Worm (Caenorhabditis elegans) whole organism, L2 larva: ENCODE results near the gene srw-67.

Experiments
- R02D3.7 ChIP-seq: fragments of 150-350 bp; optimal IDR thresholded peaks from 2 replicates; lab custom pipeline; 2014; ENCODE audit warnings: missing biosample characterization, missing genetic modification characterization
- Y55F3AM.14 ChIP-seq: fragments of 200-800 bp; sonication (Bioruptor generic); optimal IDR thresholded peaks from 2 replicates; lab custom pipeline; 2018; ENCODE audit warnings: mild to moderate bottlenecking, missing genetic modification characterization, missing compliant biosample characterization
- ZK546.5 ChIP-seq: sonication (generic microtip); optimal IDR thresholded peaks from 2 replicates; lab custom pipeline; 2017; ENCODE audit warnings: missing biosample characterization, missing genetic modification characterization
- alr-1 ChIP-seq: fragments of 150-350 bp; optimal IDR thresholded peaks from 2 replicates; lab custom pipeline; 2014; ENCODE audit warnings: missing biosample characterization, missing genetic modification characterization
- aly-2 ChIP-seq: fragments of 150-350 bp; optimal IDR thresholded peaks from 2 replicates; lab custom pipeline; 2014; ENCODE audit warnings: missing biosample characterization, missing genetic modification characterization
- ama-1 ChIP-seq: fragments of 150-350 bp; optimal IDR thresholded peaks from 2 replicates; lab custom pipeline; 2018; ENCODE audit warnings: inconsistent platforms
- blmp-1 ChIP-seq: sonication (generic microtip); optimal IDR thresholded peaks from 2 replicates; lab custom pipeline; 2017; ENCODE audit warnings: missing genetic modification characterization, mild to moderate bottlenecking, missing compliant biosample characterization, antibody characterized with exemption, moderate library complexity; ENCODE audit not compliant: insufficient read depth
- ceh-16 ChIP-seq: fragments of 150-350 bp; optimal IDR thresholded peaks from 2 replicates; lab custom pipeline; 2014; ENCODE audit warnings: missing biosample characterization, missing genetic modification characterization
- crh-2 ChIP-seq: sonication (generic microtip); optimal IDR thresholded peaks from 2 replicates; lab custom pipeline; 2017; ENCODE audit warnings: missing biosample characterization, missing genetic modification characterization
- dmd-4 ChIP-seq: sonication (generic microtip); optimal IDR thresholded peaks from 2 replicates; lab custom pipeline; 2017; ENCODE audit warnings: missing biosample characterization, missing genetic modification characterization
- elt-1 ChIP-seq: fragments of 150-350 bp; optimal IDR thresholded peaks from 2 replicates; lab custom pipeline; 2014; ENCODE audit warnings: missing biosample characterization, missing genetic modification characterization
- elt-3 ChIP-seq: sonication (generic microtip); optimal IDR thresholded peaks from 2 replicates; lab custom pipeline; 2017; ENCODE audit warnings: missing biosample characterization, missing genetic modification characterization
- fos-1 ChIP-seq: fragments of 150-350 bp; optimal IDR thresholded peaks from 2 replicates; lab custom pipeline; 2014; ENCODE audit warnings: missing biosample characterization, missing genetic modification characterization
- gmeb-1 ChIP-seq: fragments of 150-350 bp; optimal IDR thresholded peaks from 2 replicates; lab custom pipeline; 2014; ENCODE audit warnings: missing biosample characterization, missing genetic modification characterization
- lin-11 ChIP-seq: fragments of 150-350 bp; sonication (generic microtip); optimal IDR thresholded peaks from 2 replicates; lab custom pipeline; 2014; ENCODE audit warnings: missing biosample characterization, missing genetic modification characterization, inconsistent platforms, mixed read lengths
- lin-13 ChIP-seq: fragments of 150-350 bp; optimal IDR thresholded peaks from 2 replicates; lab custom pipeline; 2014; ENCODE audit warnings: missing biosample characterization, missing genetic modification reagents, missing genetic modification characterization
- lin-39 ChIP-seq: fragments of 150-350 bp; optimal IDR thresholded peaks from 2 replicates; lab custom pipeline; 2014; ENCODE audit warnings: missing biosample characterization, missing genetic modification reagents, missing genetic modification characterization
- lsy-2 ChIP-seq, 2 experiments: fragments of 150-350 bp in 1 of 2; sonication (generic microtip) in 1 of 2; optimal IDR thresholded peaks; 2 replicates each; lab custom pipeline; 2014 to 2017; ENCODE audit warnings: missing biosample characterization in 2 of 2, missing genetic modification characterization in 2 of 2
- mab-5 ChIP-seq: fragments of 150-350 bp; optimal IDR thresholded peaks from 2 replicates; lab custom pipeline; 2014; ENCODE audit warnings: missing biosample characterization, missing genetic modification characterization
- mdl-1 ChIP-seq, 2 experiments: fragments of 150-350 bp in 1 of 2; sonication (generic microtip) in 1 of 2; optimal IDR thresholded peaks; 2 replicates each; lab custom pipeline; 2017; ENCODE audit warnings: missing biosample characterization in 2 of 2, missing genetic modification characterization in 2 of 2
- nhr-10 ChIP-seq: sonication (generic microtip); optimal IDR thresholded peaks from 2 replicates; lab custom pipeline; 2017; ENCODE audit warnings: missing biosample characterization, missing genetic modification characterization
- nhr-12 ChIP-seq: fragments of 150-350 bp; optimal IDR thresholded peaks from 2 replicates; lab custom pipeline; 2014; ENCODE audit warnings: missing biosample characterization, missing genetic modification characterization
- nhr-129 ChIP-seq: fragments of 150-350 bp; optimal IDR thresholded peaks from 2 replicates; lab custom pipeline; 2014; ENCODE audit warnings: missing biosample characterization, missing genetic modification characterization
- nhr-23 ChIP-seq: fragments of 150-350 bp; optimal IDR thresholded peaks from 2 replicates; lab custom pipeline; 2014; ENCODE audit warnings: missing biosample characterization, missing genetic modification reagents, missing genetic modification characterization
- nhr-237 ChIP-seq: fragments of 150-350 bp; optimal IDR thresholded peaks from 2 replicates; lab custom pipeline; 2014; ENCODE audit warnings: missing biosample characterization, missing genetic modification characterization
- nhr-25 ChIP-seq: fragments of 150-350 bp; sonication (generic microtip); optimal IDR thresholded peaks from 3 replicates; lab custom pipeline; 2014; ENCODE audit warnings: missing biosample characterization, missing genetic modification characterization
- nhr-6 ChIP-seq: fragments of 150-350 bp; optimal IDR thresholded peaks from 2 replicates; lab custom pipeline; 2014; ENCODE audit warnings: missing biosample characterization, missing genetic modification characterization
- nhr-77 ChIP-seq: fragments of 150-350 bp; optimal IDR thresholded peaks from 2 replicates; lab custom pipeline; 2014; ENCODE audit warnings: missing biosample characterization, missing genetic modification characterization
- peb-1 ChIP-seq: fragments of 150-350 bp; optimal IDR thresholded peaks from 2 replicates; lab custom pipeline; 2014; ENCODE audit warnings: missing biosample characterization, missing genetic modification characterization
- sem-4 ChIP-seq: fragments of 150-350 bp; optimal IDR thresholded peaks from 2 replicates; lab custom pipeline; 2014; ENCODE audit warnings: missing biosample characterization, missing genetic modification reagents, missing genetic modification characterization
- skn-1 ChIP-seq: sonication (generic microtip); optimal IDR thresholded peaks from 2 replicates; lab custom pipeline; 2017; ENCODE audit warnings: missing biosample characterization, missing genetic modification characterization
- sma-3 ChIP-seq: sonication (generic microtip); optimal IDR thresholded peaks from 2 replicates; lab custom pipeline; 2016; ENCODE audit warnings: missing genetic modification reagents, missing genetic modification characterization, missing compliant biosample characterization
- sma-9 ChIP-seq, 2 experiments: fragments of 150-350 bp in 1 of 2; sonication (generic microtip) in 1 of 2; optimal IDR thresholded peaks; 2 replicates each; lab custom pipeline; 2014 to 2016; ENCODE audit warnings: missing genetic modification characterization in 2 of 2, mild to moderate bottlenecking in 1 of 2, missing biosample characterization in 1 of 2, missing compliant biosample characterization in 1 of 2, missing genetic modification reagents in 1 of 2, moderate library complexity in 1 of 2
- snpc-4 ChIP-seq: fragments of 150-350 bp; optimal IDR thresholded peaks from 2 replicates; lab custom pipeline; 2014; ENCODE audit warnings: missing biosample characterization, missing genetic modification characterization
- unc-55 ChIP-seq: fragments of 150-350 bp; sonication (generic microtip); optimal IDR thresholded peaks from 3 replicates; lab custom pipeline; 2014; ENCODE audit warnings: missing biosample characterization, missing genetic modification reagents, missing genetic modification characterization
- zag-1 ChIP-seq: fragments of 150-350 bp; optimal IDR thresholded peaks from 2 replicates; lab custom pipeline; 2014; ENCODE audit warnings: missing biosample characterization, missing genetic modification characterization
- ztf-1 ChIP-seq: fragments of 200-800 bp; sonication (Bioruptor generic); conservative IDR thresholded peaks from 2 replicates; pipeline ENCODE4 v1.3.6; 2022; ENCODE audit warnings: missing genetic modification characterization, missing compliant biosample characterization
- ztf-11 ChIP-seq: sonication (generic microtip); optimal IDR thresholded peaks from 2 replicates; lab custom pipeline; 2017; ENCODE audit warnings: missing biosample characterization, missing genetic modification characterization
- ztf-4 ChIP-seq: fragments of 150-350 bp; optimal IDR thresholded peaks from 2 replicates; lab custom pipeline; 2014; ENCODE audit warnings: missing biosample characterization, missing genetic modification characterization

Gene srw-67

DNA sequence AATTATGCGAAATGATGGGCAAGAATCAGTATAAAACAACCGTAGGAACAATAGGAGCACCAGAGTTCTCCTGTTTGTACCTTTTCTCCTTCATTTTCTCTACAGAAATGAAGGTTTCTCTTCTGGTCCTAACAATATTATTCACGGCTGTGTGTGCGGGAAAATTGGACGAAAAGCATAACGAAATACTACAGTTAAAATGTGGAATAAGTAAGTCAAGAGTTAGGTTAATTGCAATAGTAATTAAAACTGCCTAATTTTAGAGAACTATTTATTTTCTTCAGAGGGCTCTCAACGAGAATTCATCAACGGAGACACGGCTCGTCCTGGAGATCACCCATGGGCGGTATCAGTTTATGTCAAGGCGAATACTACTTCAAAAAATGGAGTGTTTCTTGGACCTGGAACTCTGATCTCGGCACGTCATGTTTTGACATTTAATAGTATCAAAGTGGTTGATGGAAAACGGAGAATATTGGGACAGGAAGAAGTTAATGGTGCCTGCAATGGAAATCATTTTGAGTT, 31.9 kb downstream of the srw-67 start, which contains the start of gene try-12:
TSS of gene try-12 (plus strand) at position 51 of the 525 bp plus-strand sequence.
- TF ChIP-seq ceh-16 (tag; lab: Kevin White, UChicago) (no peak), nhr-237 (tag; lab: Kevin White, UChicago) (no peak), sma-9 (GFP tag; optimal IDR thresholded peaks at IDR 0.05; lab: Kevin White, UChicago) (no peak), sma-9 (tag; optimal IDR thresholded peaks at IDR 0.05; lab: Kevin White, UChicago) (no peak), ztf-11 (tag; lab: Kevin White, UChicago) (no peak), unc-55 (GFP tag; lab: Kevin White, UChicago) (no peak), blmp-1 (no peak), mab-5 (no peak), sma-3 (GFP tag; lab: Kevin White, UChicago) (no peak), snpc-4 (tag; lab: Kevin White, UChicago) (no peak), elt-3 (tag; lab: Kevin White, UChicago) (no peak), fos-1 (tag; lab: Kevin White, UChicago) (no peak), nhr-25 (tag; lab: Kevin White, UChicago) (no peak), nhr-12 (tag; lab: Kevin White, UChicago) (no peak)

DNA sequence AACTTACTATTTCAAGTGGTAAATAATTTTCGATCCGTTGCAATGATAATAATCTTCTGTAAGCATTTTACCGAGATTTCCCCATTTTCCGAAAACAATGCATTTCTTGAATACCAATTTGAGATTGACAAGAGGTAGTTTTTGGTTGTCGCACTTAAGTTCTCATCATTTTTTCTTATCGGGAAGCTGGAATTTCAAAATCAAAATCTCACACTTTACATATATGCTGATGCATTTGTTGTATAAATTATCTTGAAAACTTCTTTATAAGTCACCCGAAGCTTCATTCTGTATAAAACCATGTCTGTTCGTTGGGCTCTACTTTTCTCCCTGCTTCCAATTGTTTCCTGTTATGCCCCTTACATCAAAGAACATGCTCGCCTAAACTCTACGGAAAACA, 34.0 kb downstream of the srw-67 start, which contains the start of gene try-11:
TSS of gene try-11 (plus strand) at position 301 of the 400 bp plus-strand sequence.
- no peak for TF ChIP-seq elt-3 (tag; lab: Kevin White, UChicago)
- TF ChIP-seq lin-13 (GFP tag; lab: Kevin White, UChicago) = no peak
- no peak for TF ChIP-seq elt-1 (tag; lab: Kevin White, UChicago)
- TF ChIP-seq ama-1 (lab: Kevin White, UChicago) = no peak
- TF ChIP-seq skn-1 (tag; lab: Kevin White, UChicago) = no peak
- no peak for TF ChIP-seq alr-1 (tag; lab: Kevin White, UChicago)
- TF ChIP-seq mab-5 = no peak
- TF ChIP-seq nhr-77 = no peak
- TF ChIP-seq ceh-16 (tag; lab: Kevin White, UChicago) = no peak
- no peak for TF ChIP-seq lin-39 (tag; lab: Kevin White, UChicago)
- no peak for TF ChIP-seq sem-4 (tag; lab: Kevin White, UChicago)
- TF ChIP-seq zag-1 (tag; lab: Kevin White, UChicago) = no peak
- no peak for TF ChIP-seq lsy-2 (tag; optimal IDR thresholded peaks at IDR 0.05; lab: Kevin White, UChicago)

DNA sequence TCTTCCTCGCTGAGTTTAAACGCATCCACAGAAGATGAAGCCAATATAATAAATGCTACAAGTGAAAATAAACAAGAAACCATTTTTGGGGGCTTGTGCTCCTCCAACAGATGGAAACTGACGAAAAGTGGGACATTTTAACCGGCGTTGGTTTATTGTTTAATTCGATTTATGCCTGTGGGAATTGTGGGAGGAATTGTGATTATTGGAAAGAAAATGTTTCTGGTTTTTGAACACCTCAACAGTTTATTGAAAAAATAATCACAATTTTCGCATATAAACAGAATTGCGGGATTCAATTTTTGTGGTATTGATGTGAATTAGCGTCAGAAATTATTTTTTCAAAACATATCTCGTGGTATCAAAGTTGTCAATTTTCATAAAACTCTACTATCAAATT, 36.8 kb downstream of the srw-67 start, which contains the start of gene try-8:
TSS of gene try-8 (minus strand) at position 101 of the 400 bp plus-strand sequence.
- TF ChIP-seq nhr-77 = no peak
- no peak for TF ChIP-seq skn-1 (tag; lab: Kevin White, UChicago)
- no peak for TF ChIP-seq ztf-1 (GFP tag; lab: Robert Waterston, UW)
- TF ChIP-seq mab-5 = no peak
- TF ChIP-seq nhr-6 (tag; lab: Kevin White, UChicago) = no peak
- no peak for TF ChIP-seq unc-55 (GFP tag; lab: Kevin White, UChicago)
- TF ChIP-seq aly-2 (tag; lab: Kevin White, UChicago) = no peak
- no peak for TF ChIP-seq fos-1 (tag; lab: Kevin White, UChicago)
- no peak for TF ChIP-seq sem-4 (tag; lab: Kevin White, UChicago)
- no peak for TF ChIP-seq lin-13 (GFP tag; lab: Kevin White, UChicago)
- no peak for TF ChIP-seq peb-1 (tag; lab: Kevin White, UChicago)
- TF ChIP-seq ceh-16 (tag; lab: Kevin White, UChicago) = no peak
- TF ChIP-seq sma-9 (GFP tag; optimal IDR thresholded peaks at IDR 0.05; lab: Kevin White, UChicago) = no peak
- TF ChIP-seq sma-9 (tag; optimal IDR thresholded peaks at IDR 0.05; lab: Kevin White, UChicago) = no peak
- TF ChIP-seq crh-2 (tag; lab: Kevin White, UChicago) = no peak
- no peak for TF ChIP-seq ztf-11 (tag; lab: Kevin White, UChicago)
- no peak for TF ChIP-seq R02D3.7

DNA sequence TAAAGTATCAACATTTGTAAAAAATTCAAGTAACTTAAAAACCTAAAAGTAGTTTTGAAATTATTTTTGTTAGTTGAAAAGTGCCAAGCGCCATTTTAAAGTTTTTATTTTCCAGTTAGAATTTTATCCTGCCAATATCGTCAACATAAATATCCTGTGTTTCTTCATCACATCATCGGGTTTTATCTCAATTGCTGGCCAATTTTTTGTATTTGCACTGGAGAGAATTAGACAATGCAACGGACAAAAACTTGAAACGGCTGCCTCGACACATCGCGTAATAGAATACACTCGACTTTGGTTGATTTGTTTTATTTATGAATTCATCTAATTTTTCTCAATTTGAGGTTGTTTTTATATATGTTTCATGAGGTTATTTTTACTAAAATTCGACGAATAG, 37.5 kb downstream of the srw-67 start, which contains the start of gene F25E5.2:
TSS of gene F25E5.2 (plus strand) at position 301 of the 400 bp plus-strand sequence.
- TF ChIP-seq ztf-1 (GFP tag; lab: Robert Waterston, UW) (no peak), blmp-1 (no peak), unc-55 (GFP tag; lab: Kevin White, UChicago) (no peak), snpc-4 (tag; lab: Kevin White, UChicago) (no peak), nhr-6 (tag; lab: Kevin White, UChicago) (no peak), sma-9 (GFP tag; optimal IDR thresholded peaks at IDR 0.05; lab: Kevin White, UChicago) (no peak), sma-9 (tag; optimal IDR thresholded peaks at IDR 0.05; lab: Kevin White, UChicago) (no peak), lin-39 (tag; lab: Kevin White, UChicago) (no peak), ama-1 (lab: Kevin White, UChicago) (no peak), fos-1 (tag; lab: Kevin White, UChicago) (no peak), lsy-2 (tag; optimal IDR thresholded peaks at IDR 0.05; lab: Kevin White, UChicago) (no peak), R02D3.7 (no peak), mab-5 (no peak)

DNA sequence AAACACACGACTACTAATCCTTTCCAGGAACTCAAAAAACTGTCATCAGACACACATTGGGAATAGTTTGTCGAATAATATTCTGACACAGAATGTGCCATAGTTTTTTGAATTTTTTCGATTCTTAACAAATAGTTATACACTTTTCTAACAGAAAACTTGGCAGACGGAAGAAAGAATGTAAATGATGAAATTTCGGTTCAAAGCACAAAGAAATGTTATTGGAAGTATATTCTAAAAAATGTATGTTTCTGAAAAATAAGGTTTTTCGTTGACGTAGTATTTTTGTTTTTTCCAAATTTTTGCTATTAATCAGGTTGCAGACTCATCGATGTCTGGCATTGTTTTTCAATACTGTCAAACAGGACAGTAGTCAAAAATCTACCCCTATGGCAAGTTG, 43.4 kb downstream of the srw-67 start, which contains the start of gene srh-92:
TSS of gene srh-92 (minus strand) at position 101 of the 400 bp plus-strand sequence.
- TF ChIP-seq ama-1 (lab: Kevin White, UChicago) (no peak), mab-5 (no peak), nhr-77 (no peak), lsy-2 (tag; optimal IDR thresholded peaks at IDR 0.05; lab: Kevin White, UChicago) (no peak), dmd-4 (no peak), lin-39 (tag; lab: Kevin White, UChicago) (no peak), lin-11 (tag; lab: Kevin White, UChicago) (no peak), nhr-23 (no peak), nhr-129 (tag; lab: Kevin White, UChicago) (no peak), nhr-10 (tag; lab: Kevin White, UChicago) (no peak), fos-1 (tag; lab: Kevin White, UChicago) (no peak), Y55F3AM.14 (no peak), mdl-1 (tag; optimal IDR thresholded peaks at IDR 0.05; lab: Kevin White, UChicago) (no peak), ztf-4 (tag; lab: Kevin White, UChicago) (no peak), gmeb-1 (no peak), ZK546.5 (tag; lab: Kevin White, UChicago) (no peak), nhr-25 (tag; lab: Kevin White, UChicago) (no peak)
